Fruit fly (Drosophila melanogaster) whole organism, wandering third instar larva: ENCODE measurements around the gene CG13365.

Experiments
- Abd-B ChIP-seq: fragments of >200 bp; optimal IDR thresholded peaks from 2 replicates; lab custom pipeline; 2017; ENCODE audit warnings: missing biosample characterization, missing genetic modification characterization
- CG32264 ChIP-seq: fragments of 200-800 bp; sonication (Bioruptor generic); optimal IDR thresholded peaks from 2 replicates; lab custom pipeline; 2016; ENCODE audit warnings: missing biosample characterization, missing genetic modification characterization
- CG9705 ChIP-seq: fragments of 200-800 bp; sonication (Bioruptor generic); optimal IDR thresholded peaks from 2 replicates; lab custom pipeline; 2018; ENCODE audit warnings: missing biosample characterization, mild to moderate bottlenecking, missing genetic modification characterization
- CrebA ChIP-seq: fragments of 200-800 bp; sonication (Bioruptor generic); optimal IDR thresholded peaks from 2 replicates; lab custom pipeline; 2016; ENCODE audit warnings: missing biosample characterization, mild to moderate bottlenecking, missing genetic modification characterization, borderline replicate concordance
- Dfd ChIP-seq: fragments of >200 bp; optimal IDR thresholded peaks from 2 replicates; lab custom pipeline; 2017; ENCODE audit warnings: missing biosample characterization, missing genetic modification characterization
- Dif ChIP-seq: fragments of 200-275, 200-300 bp; sonication (Bioruptor generic); optimal IDR thresholded peaks from 2 replicates; lab custom pipeline; 2018; ENCODE audit warnings: missing biosample characterization, missing genetic modification characterization; ENCODE audit not compliant: partially characterized antibody
- GATAd ChIP-seq: sonication (Bioruptor generic); optimal IDR thresholded peaks from 2 replicates; lab custom pipeline; 2016; ENCODE audit warnings: missing biosample characterization, missing genetic modification characterization
- HLH106 ChIP-seq: fragments of 200-800 bp; optimal IDR thresholded peaks from 3 replicates; lab custom pipeline; 2019; ENCODE audit warnings: missing biosample characterization, mild to moderate bottlenecking, missing genetic modification characterization, moderate library complexity
- Hnf4 ChIP-seq: fragments of 200-800 bp; sonication (Bioruptor generic); optimal IDR thresholded peaks from 2 replicates; lab custom pipeline; 2016; ENCODE audit warnings: missing biosample characterization, mild to moderate bottlenecking, missing genetic modification characterization
- Hr78 ChIP-seq: fragments of >200 bp; optimal IDR thresholded peaks from 2 replicates; lab custom pipeline; 2017; ENCODE audit warnings: missing biosample characterization, missing genetic modification characterization
- Hr83 ChIP-seq: fragments of 200-300 bp; sonication (Bioruptor generic); optimal IDR thresholded peaks from 2 replicates; lab custom pipeline; 2016; ENCODE audit warnings: missing biosample characterization, mild to moderate bottlenecking, missing genetic modification characterization, moderate library complexity; ENCODE audit not compliant: poor library complexity, severe bottlenecking
- Jra ChIP-seq: sonication (Bioruptor generic); optimal IDR thresholded peaks from 2 replicates; lab custom pipeline; 2016; ENCODE audit warnings: missing biosample characterization, missing genetic modification characterization
- Mio ChIP-seq: sonication (Bioruptor generic); optimal IDR thresholded peaks from 2 replicates; lab custom pipeline; 2016; ENCODE audit warnings: missing biosample characterization, missing genetic modification characterization
- Myc ChIP-seq: fragments of >200 bp; optimal IDR thresholded peaks from 2 replicates; lab custom pipeline; 2017
- N ChIP-seq: fragments of >200 bp; optimal IDR thresholded peaks from 2 replicates; lab custom pipeline; 2018; ENCODE audit warnings: missing biosample characterization, missing external identifiers, missing genetic modification characterization
- OdsH ChIP-seq: fragments of 200-800 bp; sonication (Bioruptor generic); optimal IDR thresholded peaks from 2 replicates; lab custom pipeline; 2016; ENCODE audit warnings: missing biosample characterization, mild to moderate bottlenecking, missing genetic modification characterization
- Rel ChIP-seq, 2 experiments: fragments of 200-800 bp; sonication (Bioruptor generic) in 1 of 2; optimal IDR thresholded peaks; 2 replicates in 1 of 2; 3 replicates in 1 of 2; lab custom pipeline; 2016 to 2019; ENCODE audit warnings: mild to moderate bottlenecking in 2 of 2, missing biosample characterization in 2 of 2, missing genetic modification characterization in 2 of 2, moderate library complexity in 1 of 2
- Sp1 ChIP-seq: fragments of 200-800 bp; sonication (Bioruptor generic); optimal IDR thresholded peaks from 3 replicates; lab custom pipeline; 2019; ENCODE audit warnings: missing biosample characterization, mild to moderate bottlenecking, missing genetic modification characterization, moderate library complexity
- Vsx2 ChIP-seq: fragments of 200-300, 225-300 bp; sonication (Bioruptor generic); optimal IDR thresholded peaks from 2 replicates; lab custom pipeline; 2018; ENCODE audit warnings: missing biosample characterization, missing genetic modification characterization; ENCODE audit not compliant: partially characterized antibody
- br ChIP-seq: fragments of 200-800 bp; sonication (Bioruptor generic); optimal IDR thresholded peaks from 2 replicates; lab custom pipeline; 2016; ENCODE audit warnings: missing biosample characterization, missing genetic modification characterization
- brk ChIP-seq: fragments of 200-800 bp; sonication (Bioruptor generic); optimal IDR thresholded peaks from 2 replicates; lab custom pipeline; 2016; ENCODE audit warnings: missing biosample characterization, mild to moderate bottlenecking, missing genetic modification characterization
- dl ChIP-seq, 2 experiments: fragments of 175-275, 200-275 bp in 1 of 2; fragments of 200-275 bp in 1 of 2; sonication (Bioruptor generic); optimal IDR thresholded peaks; lab custom pipeline; 2018; ENCODE audit warnings: mild to moderate bottlenecking in 2 of 2, missing biosample characterization in 2 of 2, missing genetic modification characterization in 2 of 2, moderate library complexity in 2 of 2; ENCODE audit not compliant: partially characterized antibody in 2 of 2, insufficient read depth in 1 of 2
- dmrt93B ChIP-seq: fragments of 200-800 bp; sonication (Bioruptor generic); optimal IDR thresholded peaks from 2 replicates; lab custom pipeline; 2018; ENCODE audit warnings: missing biosample characterization, mild to moderate bottlenecking, missing genetic modification characterization
- dsf ChIP-seq: sonication (Bioruptor generic); optimal IDR thresholded peaks from 2 replicates; lab custom pipeline; 2016; ENCODE audit warnings: missing biosample characterization, missing genetic modification characterization, borderline replicate concordance
- ey ChIP-seq: fragments of 200-800 bp; sonication (Bioruptor generic); optimal IDR thresholded peaks from 2 replicates; lab custom pipeline; 2016; ENCODE audit warnings: missing biosample characterization, missing genetic modification characterization
- foxo ChIP-seq, 2 experiments: fragments of 200-800 bp; sonication (Bioruptor generic); optimal IDR thresholded peaks; 2 replicates in 1 of 2; 3 replicates in 1 of 2; lab custom pipeline; 2016 to 2017; ENCODE audit warnings: missing biosample characterization in 2 of 2, missing genetic modification characterization in 2 of 2
- fru ChIP-seq: fragments of 200-800 bp; sonication (Bioruptor generic); optimal IDR thresholded peaks from 3 replicates; lab custom pipeline; 2016; ENCODE audit warnings: missing biosample characterization, mild to moderate bottlenecking, missing genetic modification characterization
- h ChIP-seq: fragments of 200-800 bp; sonication (Bioruptor generic); optimal IDR thresholded peaks from 3 replicates; lab custom pipeline; 2016; ENCODE audit warnings: missing biosample characterization, mild to moderate bottlenecking, missing genetic modification characterization
- jim ChIP-seq: fragments of 175-275, 200-325 bp; sonication (Bioruptor generic); optimal IDR thresholded peaks from 2 replicates; lab custom pipeline; 2016; ENCODE audit warnings: missing biosample characterization, mild to moderate bottlenecking, missing genetic modification characterization
- lola ChIP-seq: fragments of >200 bp; optimal IDR thresholded peaks from 2 replicates; lab custom pipeline; 2017; ENCODE audit warnings: missing biosample characterization, missing genetic modification characterization
- pan ChIP-seq: fragments of >200 bp; optimal IDR thresholded peaks from 2 replicates; lab custom pipeline; 2017
- psq ChIP-seq: fragments of 200-800 bp; sonication (Bioruptor generic); optimal IDR thresholded peaks from 3 replicates; lab custom pipeline; 2017; ENCODE audit warnings: missing biosample characterization, mild to moderate bottlenecking, missing genetic modification characterization, moderate library complexity
- rgr ChIP-seq: fragments of 200-800 bp; sonication (Bioruptor generic); optimal IDR thresholded peaks from 3 replicates; lab custom pipeline; 2016; ENCODE audit warnings: missing biosample characterization, mild to moderate bottlenecking, missing genetic modification characterization
- sage ChIP-seq: fragments of 200-800 bp; sonication (Bioruptor generic); optimal IDR thresholded peaks from 2 replicates; lab custom pipeline; 2016; ENCODE audit warnings: missing biosample characterization, mild to moderate bottlenecking, missing genetic modification characterization
- sv ChIP-seq: fragments of 200-800 bp; sonication (Bioruptor generic); optimal IDR thresholded peaks from 3 replicates; lab custom pipeline; 2016; ENCODE audit warnings: missing biosample characterization, missing genetic modification characterization
- tai ChIP-seq: sonication (Bioruptor generic); optimal IDR thresholded peaks from 2 replicates; lab custom pipeline; 2016; ENCODE audit warnings: missing biosample characterization, missing genetic modification characterization
- usp ChIP-seq: fragments of >200 bp; optimal IDR thresholded peaks from 2 replicates; lab custom pipeline; 2017; ENCODE audit warnings: missing biosample characterization, missing genetic modification characterization
- woc ChIP-seq: sonication (Bioruptor generic); optimal IDR thresholded peaks from 2 replicates; lab custom pipeline; 2016; ENCODE audit warnings: missing biosample characterization, mild to moderate bottlenecking, missing genetic modification characterization

Gene CG13365

dm6 chrX:655492-656379 is 34.7 kb upstream of the CG13365 start, which contains the start of the genes Hmt4-20 and SkpA:
Gene Hmt4-20, minus strand, starts transcription at chrX:656033.
Gene SkpA, plus strand, starts transcription at chrX:656114.
- TF ChIP-seq Dif (GFP tag; lab: Kevin White, UChicago) (peak; percentile 18), Myc (lab: Kevin White, UChicago) (peak; percentile 59), HLH106 (peak; percentile 9), Hr83 (GFP tag; lab: Kevin White, UChicago) (peak; percentile 11), dl (GFP tag; optimal IDR thresholded peaks at IDR 0.05; lab: Kevin White, UChicago; ENCODE audit: insufficient read depth in 1 of 2, partially characterized antibody in 2 of 2) (peak in 1 of 2 experiments; percentile 53), lola (GFP tag; lab: Kevin White, UChicago) (no peak)
- TF ChIP-seq, all 38 proteins: peak for 5

dm6 chrX:654949-655348 is 33.9 kb upstream of the CG13365 start:
- peak; percentile 98 for TF ChIP-seq Hnf4 (GFP tag; lab: Kevin White, UChicago)
- peak; percentile 97 for TF ChIP-seq Sp1
- peak; percentile 93 for TF ChIP-seq woc (GFP tag; lab: Kevin White, UChicago)
- peak; percentile 98 for TF ChIP-seq h (GFP tag; lab: Kevin White, UChicago)
- TF ChIP-seq dl (GFP tag; optimal IDR thresholded peaks at IDR 0.05; lab: Kevin White, UChicago; ENCODE audit: insufficient read depth in 1 of 2, partially characterized antibody in 2 of 2), result no peak
- no peak for TF ChIP-seq tai (GFP tag; lab: Kevin White, UChicago)
- TF ChIP-seq Dif (GFP tag; lab: Kevin White, UChicago), result peak; percentile 20
- TF ChIP-seq Hr78 (GFP tag; lab: Kevin White, UChicago), result no peak
- peak; percentile 97 for TF ChIP-seq fru (GFP tag; lab: Kevin White, UChicago)
- peak; percentile 93 for TF ChIP-seq Jra (GFP tag; lab: Kevin White, UChicago)
- TF ChIP-seq GATAd (GFP tag; lab: Kevin White, UChicago), result no peak
- no peak for TF ChIP-seq lola (GFP tag; lab: Kevin White, UChicago)
- peak; percentile 11 for TF ChIP-seq jim (GFP tag; lab: Kevin White, UChicago)
- TF ChIP-seq CG32264 (GFP tag; lab: Kevin White, UChicago), result peak; percentile 91
- no peak for TF ChIP-seq brk (GFP tag; lab: Kevin White, UChicago)
- TF ChIP-seq dsf (GFP tag; lab: Kevin White, UChicago), result peak; percentile 83
- no peak for TF ChIP-seq CrebA (GFP tag; lab: Kevin White, UChicago)
- peak; percentile 95 for TF ChIP-seq Rel (GFP tag; optimal IDR thresholded peaks at IDR 0.05; lab: Kevin White, UChicago)
- TF ChIP-seq Rel (tag; optimal IDR thresholded peaks at IDR 0.05; lab: Kevin White, UChicago), result peak; percentile 94
- peak; percentile 97 for TF ChIP-seq HLH106
- TF ChIP-seq OdsH (GFP tag; lab: Kevin White, UChicago), result peak; percentile 95
- peak; percentile 95 for TF ChIP-seq sv (GFP tag; lab: Kevin White, UChicago)
- peak; percentile 92 for TF ChIP-seq dmrt93B (GFP tag; lab: Kevin White, UChicago)
- peak; percentile 93 for TF ChIP-seq psq
- peak; percentile 82 to 98 for TF ChIP-seq foxo (GFP tag; optimal IDR thresholded peaks at IDR 0.05; lab: Kevin White, UChicago)
- no peak for TF ChIP-seq usp (GFP tag; lab: Kevin White, UChicago)
- no peak for TF ChIP-seq Myc (lab: Kevin White, UChicago)
- no peak for TF ChIP-seq Vsx2 (GFP tag; lab: Kevin White, UChicago)
- peak; percentile 87 for TF ChIP-seq Mio (GFP tag; lab: Kevin White, UChicago)
- TF ChIP-seq rgr (GFP tag; lab: Kevin White, UChicago), result peak; percentile 98
- no peak for TF ChIP-seq Dfd (GFP tag; lab: Kevin White, UChicago)
- TF ChIP-seq sage (GFP tag; lab: Kevin White, UChicago), result peak; percentile 91
- no peak for TF ChIP-seq Abd-B (GFP tag; lab: Kevin White, UChicago)
- TF ChIP-seq br (GFP tag; lab: Kevin White, UChicago), result peak; percentile 97
- TF ChIP-seq pan (lab: Kevin White, UChicago), result no peak
- TF ChIP-seq N (GFP tag; lab: Kevin White, UChicago), result no peak
- peak; percentile 94 for TF ChIP-seq Hr83 (GFP tag; lab: Kevin White, UChicago)
- peak; percentile 96 for TF ChIP-seq CG9705 (GFP tag; lab: Kevin White, UChicago)
- TF ChIP-seq ey, result peak; percentile 98
